Fruit fly (Drosophila melanogaster): ENCODE results near the gene nonA-l.
A peak's percentile ranks its signal among the peaks of the same experiment; 100 is the strongest.

dm6 chr3R:16630564-16630963 is 9.4 kb upstream of the nonA-l start:
- TF ChIP-seq Sp1 (GFP tag; optimal IDR thresholded peaks at IDR 0.05) = no peak
- no peak for TF ChIP-seq Abd-B (GFP tag; optimal IDR thresholded peaks at IDR 0.05)
- TF ChIP-seq usp (GFP tag; optimal IDR thresholded peaks at IDR 0.05) = no peak
- no peak for TF ChIP-seq woc (GFP tag; optimal IDR thresholded peaks at IDR 0.05)
- no peak for TF ChIP-seq br (GFP tag; optimal IDR thresholded peaks at IDR 0.05)
- peak; percentile 5 for TF ChIP-seq psq (GFP tag; optimal IDR thresholded peaks at IDR 0.05)
- TF ChIP-seq OdsH (GFP tag; optimal IDR thresholded peaks at IDR 0.05) = no peak
- TF ChIP-seq HLH106 (tag; optimal IDR thresholded peaks at IDR 0.05) = no peak
- no peak for TF ChIP-seq Hr83 (GFP tag; optimal IDR thresholded peaks at IDR 0.05; ENCODE audit: poor library complexity, severe bottlenecking)
- no peak for TF ChIP-seq Rel (GFP tag; optimal IDR thresholded peaks at IDR 0.05)
- TF ChIP-seq Rel (tag; optimal IDR thresholded peaks at IDR 0.05) = no peak
- TF ChIP-seq rgr (GFP tag; optimal IDR thresholded peaks at IDR 0.05) = no peak
- no peak for TF ChIP-seq dsf (GFP tag; optimal IDR thresholded peaks at IDR 0.05; ENCODE audit: borderline replicate concordance)
- TF ChIP-seq sv (GFP tag; optimal IDR thresholded peaks at IDR 0.05) = no peak
